Worm (Caenorhabditis elegans): Measurements from ENCODE around the gene gcy-4.

DNA sequence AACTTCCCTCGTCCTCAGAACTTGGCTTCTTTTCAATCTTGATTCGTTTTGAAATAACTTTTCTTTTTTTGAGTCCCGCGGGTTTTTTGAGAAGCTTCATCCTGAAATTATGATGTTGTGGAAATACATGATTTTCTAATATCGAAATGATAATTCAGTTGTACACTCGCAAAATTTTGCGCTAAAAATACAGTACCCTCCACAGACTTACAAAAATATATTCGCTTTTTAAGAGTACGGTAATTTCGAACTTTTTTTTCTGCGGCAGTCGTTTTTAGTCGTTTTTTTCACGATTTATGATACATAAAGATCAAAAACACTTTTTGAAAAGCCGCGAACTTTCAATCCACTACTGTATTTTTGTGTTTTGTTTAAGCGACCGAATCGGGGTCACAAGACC lies 36.4 kb upstream of the gcy-4 start, which contains the start of gene pro-2:
- TF ChIP-seq T22C8.4 (GFP tag; IDR thresholded peaks at IDR 0.05) (no peak), tab-1 (GFP tag; IDR thresholded peaks at IDR 0.05) (no peak)

All from whole organism, midembryonic.